Worm (Caenorhabditis elegans): ENCODE data around the gene F21D5.3.
"Not testable (repeated sequence)": the region's sequence is repeated elsewhere in the genome, so short reads cannot be mapped to it uniquely, and the experiment has no call there.

F21D5.3 gene

DNA sequence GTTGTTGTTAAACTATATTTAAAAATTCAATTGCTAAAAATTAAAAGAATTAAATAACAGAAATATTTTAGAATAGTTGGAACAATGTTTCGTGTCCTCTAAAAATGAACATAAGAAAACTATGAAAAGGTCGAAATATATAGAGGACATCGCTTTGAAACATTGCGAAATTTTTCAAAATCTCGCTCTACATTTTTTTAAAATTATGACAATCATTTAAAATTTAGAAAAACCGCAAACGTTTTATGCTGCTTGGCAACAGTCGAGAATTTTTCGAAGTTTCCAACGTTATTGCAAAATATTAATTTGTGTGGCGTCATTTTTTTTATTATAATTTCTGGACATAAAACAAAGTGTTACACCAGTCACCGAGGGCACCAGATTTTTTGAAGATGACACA, 15.6 kb upstream of the F21D5.3 start, which contains the start of the genes parg-2 and ipla-5:
TSS of gene parg-2 (minus strand) at position 101 of the 400 bp plus-strand sequence.
TSS of gene ipla-5 (plus strand) at position 216 of the 400 bp plus-strand sequence.
- not testable (repeated sequence) for TF ChIP-seq unc-39, mml-1, mdl-1 (tag; optimal IDR thresholded peaks at IDR 0.05)

DNA sequence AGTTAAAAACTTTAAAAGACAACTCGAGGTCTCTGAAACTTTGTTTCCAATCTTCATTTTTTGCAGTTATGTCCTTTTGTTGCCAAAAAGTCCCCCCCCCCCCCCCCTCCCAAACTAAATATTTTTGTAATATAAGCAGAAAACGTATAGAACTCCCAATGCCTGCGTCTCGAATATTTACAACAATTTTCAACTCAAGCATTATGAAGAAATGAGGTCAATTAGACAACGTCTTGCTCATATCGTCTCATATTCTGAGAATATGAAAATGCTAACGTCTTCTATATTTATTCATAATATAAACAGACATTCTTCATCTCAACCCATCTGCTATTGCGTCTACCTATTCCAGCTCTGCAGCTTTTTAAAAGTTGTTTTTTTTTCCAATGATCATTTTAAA, 12.5 kb upstream of the F21D5.3 start, which contains the start of gene H23L24.1:
TSS of gene H23L24.1 (plus strand) at position 301 of the 400 bp plus-strand sequence.
- TF ChIP-seq nhr-43 (tag; optimal IDR thresholded peaks at IDR 0.05; ENCODE audit: poor library complexity, severe bottlenecking) (no peak), lin-39 (tag; optimal IDR thresholded peaks at IDR 0.05) (no peak), nhr-28 (tag; optimal IDR thresholded peaks at IDR 0.05) (no peak), nhr-77 (tag; optimal IDR thresholded peaks at IDR 0.05) (no peak), nhr-25 (tag; optimal IDR thresholded peaks at IDR 0.05) (no peak), nhr-23 (tag; optimal IDR thresholded peaks at IDR 0.05) (no peak), ceh-28 (tag; optimal IDR thresholded peaks at IDR 0.05) (no peak)

DNA sequence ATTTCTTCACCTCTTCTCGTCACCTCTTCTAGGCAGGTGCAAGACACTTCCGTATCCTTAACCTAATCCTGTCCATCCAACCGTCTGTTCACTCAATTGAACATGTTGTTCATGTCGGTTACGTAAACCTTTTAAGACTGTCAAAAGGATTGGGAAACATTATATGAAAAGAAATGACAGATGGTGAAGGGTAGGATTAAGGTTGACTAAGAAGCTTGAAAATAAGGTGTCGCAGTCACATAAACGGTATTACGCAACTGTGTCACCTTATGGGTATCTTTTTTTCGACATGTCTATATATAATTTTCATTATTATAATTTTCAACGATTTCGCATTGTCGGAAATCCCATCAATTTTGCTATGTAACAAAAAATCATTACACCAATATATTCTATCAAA, 7.8 kb upstream of the F21D5.3 start:
- TF ChIP-seq lin-15B (tag; optimal IDR thresholded peaks at IDR 0.05) = no peak
- no peak for TF ChIP-seq fkh-10 (GFP tag; optimal IDR thresholded peaks at IDR 0.05)
- no peak for TF ChIP-seq fkh-2 (tag; optimal IDR thresholded peaks at IDR 0.05)

DNA sequence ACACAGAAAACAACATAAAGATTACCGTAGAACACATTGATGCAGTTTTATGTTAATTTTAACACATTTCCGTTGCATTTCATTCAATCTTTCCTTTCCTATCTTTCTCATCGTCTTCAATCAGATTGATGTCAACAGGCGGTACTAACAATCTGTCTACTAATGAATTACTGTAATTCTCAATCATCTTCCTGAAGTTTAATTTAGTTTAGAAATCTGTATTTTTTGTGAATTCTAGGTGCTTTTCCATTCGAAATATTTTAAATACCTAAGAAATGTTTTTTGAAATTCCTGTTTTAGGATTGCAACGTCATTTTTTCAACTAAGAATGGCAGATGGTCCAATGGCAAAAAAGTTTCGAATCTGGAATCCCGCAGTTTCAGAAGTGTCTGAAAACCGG, 6.9 kb upstream of the F21D5.3 start, which contains the start of gene F21D5.9:
TSS of gene F21D5.9 (plus strand) at position 301 of the 400 bp plus-strand sequence.
- TF ChIP-seq ama-1 (optimal IDR thresholded peaks at IDR 0.05) (no peak), zag-1 (tag; optimal IDR thresholded peaks at IDR 0.05) (no peak), ceh-9 (tag; optimal IDR thresholded peaks at IDR 0.05) (no peak)

- TF ChIP-seq unc-62 (GFP tag; optimal IDR thresholded peaks at IDR 0.05) = no peak
- TF ChIP-seq sea-2 (GFP tag; optimal IDR thresholded peaks at IDR 0.05) = no peak
- TF ChIP-seq ZK546.5 (tag; optimal IDR thresholded peaks at IDR 0.05) = no peak
- no peak for TF ChIP-seq pha-4 (tag; optimal IDR thresholded peaks at IDR 0.05)
- no peak for TF ChIP-seq aly-2 (tag; optimal IDR thresholded peaks at IDR 0.05)
- TF ChIP-seq nhr-23 (tag; optimal IDR thresholded peaks at IDR 0.05) = no peak
- TF ChIP-seq nhr-12 (tag; optimal IDR thresholded peaks at IDR 0.05) = no peak
- TF ChIP-seq ztf-4 (tag; optimal IDR thresholded peaks at IDR 0.05) = no peak
- TF ChIP-seq fos-1 (tag; optimal IDR thresholded peaks at IDR 0.05) = no peak
- no peak for TF ChIP-seq daf-12 (tag; optimal IDR thresholded peaks at IDR 0.05)
- TF ChIP-seq ama-1 (optimal IDR thresholded peaks at IDR 0.05) = no peak
- TF ChIP-seq jun-1 (tag; optimal IDR thresholded peaks at IDR 0.05) = no peak
- no peak for TF ChIP-seq nhr-28 (tag; optimal IDR thresholded peaks at IDR 0.05)
Observed at ce11 chrIV:8724907-8725306, 5.7 kb upstream of the F21D5.3 start.

DNA sequence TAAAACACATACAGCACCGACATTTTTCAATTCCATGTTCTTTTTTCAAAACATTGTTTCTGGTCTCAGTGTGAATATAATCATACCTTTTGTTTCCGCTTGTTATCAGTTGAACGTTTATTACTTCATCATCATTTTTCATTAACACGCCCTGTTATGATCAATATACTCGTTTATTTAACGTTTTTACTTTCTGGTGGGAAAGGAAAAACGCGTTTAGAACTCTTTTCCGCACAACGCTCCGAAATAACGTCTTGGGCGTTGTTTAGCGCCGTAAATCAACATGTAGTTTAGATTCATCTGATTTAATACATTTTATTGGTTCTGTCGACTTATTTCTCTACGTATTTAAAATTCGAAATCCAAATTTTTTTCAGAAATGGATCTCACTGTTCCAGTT, 5.3 kb upstream of the F21D5.3 start, which contains the start of gene pgm-3:
TSS of gene pgm-3 (plus strand) at position 378 of the 400 bp plus-strand sequence.
- TF ChIP-seq nhr-23 (tag; optimal IDR thresholded peaks at IDR 0.05) = no peak
- TF ChIP-seq aly-2 (tag; optimal IDR thresholded peaks at IDR 0.05) = no peak
- TF ChIP-seq ztf-4 (tag; optimal IDR thresholded peaks at IDR 0.05) = no peak
- TF ChIP-seq mdl-1 (tag; optimal IDR thresholded peaks at IDR 0.05) = no peak
- no peak for TF ChIP-seq unc-62 (GFP tag; optimal IDR thresholded peaks at IDR 0.05)
- TF ChIP-seq pqm-1 (tag; optimal IDR thresholded peaks at IDR 0.05) = peak; percentile 32
- no peak for TF ChIP-seq nhr-77 (tag; optimal IDR thresholded peaks at IDR 0.05)
- no peak for TF ChIP-seq elt-1 (tag; optimal IDR thresholded peaks at IDR 0.05)
- peak; percentile 2 for TF ChIP-seq lin-15B (tag; optimal IDR thresholded peaks at IDR 0.05)
- TF ChIP-seq fos-1 (tag; optimal IDR thresholded peaks at IDR 0.05) = no peak
- TF ChIP-seq R02D3.7 (tag; optimal IDR thresholded peaks at IDR 0.05) = peak; percentile 15
- no peak for TF ChIP-seq nfya-1 (tag; optimal IDR thresholded peaks at IDR 0.05; ENCODE audit: insufficient read depth)
- no peak for TF ChIP-seq zag-1 (tag; optimal IDR thresholded peaks at IDR 0.05)
- TF ChIP-seq nhr-43 (tag; optimal IDR thresholded peaks at IDR 0.05; ENCODE audit: poor library complexity, severe bottlenecking) = no peak
- TF ChIP-seq elt-2 (tag; optimal IDR thresholded peaks at IDR 0.05) = peak; percentile 64

Data from whole organism, L3 larva.